Worm (Caenorhabditis elegans) whole organism, L2 larva: ENCODE data around the gene cone-1.
A peak's percentile ranks its signal among the peaks of the same experiment; 100 is the strongest.

ENCODE experiments used
- C34F6.9 ChIP-seq: fragments of 150-350 bp; optimal IDR thresholded peaks from 2 replicates; lab custom pipeline; 2014; ENCODE audit warnings: missing biosample characterization, missing genetic modification characterization
- F13H6.1 ChIP-seq: sonication (generic microtip); optimal IDR thresholded peaks from 2 replicates; lab custom pipeline; 2016; ENCODE audit warnings: missing genetic modification characterization, missing compliant biosample characterization
- R02D3.7 ChIP-seq: fragments of 150-350 bp; optimal IDR thresholded peaks from 2 replicates; lab custom pipeline; 2014; ENCODE audit warnings: missing biosample characterization, missing genetic modification characterization
- Y55F3AM.14 ChIP-seq: fragments of 200-800 bp; sonication (Bioruptor generic); optimal IDR thresholded peaks from 2 replicates; lab custom pipeline; 2018; ENCODE audit warnings: mild to moderate bottlenecking, missing genetic modification characterization, missing compliant biosample characterization
- ZK546.5 ChIP-seq: sonication (generic microtip); optimal IDR thresholded peaks from 2 replicates; lab custom pipeline; 2017; ENCODE audit warnings: missing biosample characterization, missing genetic modification characterization
- ama-1 ChIP-seq: fragments of 150-350 bp; optimal IDR thresholded peaks from 2 replicates; lab custom pipeline; 2018; ENCODE audit warnings: inconsistent platforms
- blmp-1 ChIP-seq: sonication (generic microtip); optimal IDR thresholded peaks from 2 replicates; lab custom pipeline; 2017; ENCODE audit warnings: missing genetic modification characterization, mild to moderate bottlenecking, missing compliant biosample characterization, antibody characterized with exemption, moderate library complexity; ENCODE audit not compliant: insufficient read depth
- ceh-16 ChIP-seq: fragments of 150-350 bp; optimal IDR thresholded peaks from 2 replicates; lab custom pipeline; 2014; ENCODE audit warnings: missing biosample characterization, missing genetic modification characterization
- ceh-82 ChIP-seq: fragments of 150-350 bp; optimal IDR thresholded peaks from 2 replicates; lab custom pipeline; 2014; ENCODE audit warnings: missing biosample characterization, missing genetic modification characterization
- dmd-4 ChIP-seq: sonication (generic microtip); optimal IDR thresholded peaks from 2 replicates; lab custom pipeline; 2017; ENCODE audit warnings: missing biosample characterization, missing genetic modification characterization
- elt-1 ChIP-seq: fragments of 150-350 bp; optimal IDR thresholded peaks from 2 replicates; lab custom pipeline; 2014; ENCODE audit warnings: missing biosample characterization, missing genetic modification characterization
- elt-3 ChIP-seq: sonication (generic microtip); optimal IDR thresholded peaks from 2 replicates; lab custom pipeline; 2017; ENCODE audit warnings: missing biosample characterization, missing genetic modification characterization
- gmeb-1 ChIP-seq: fragments of 150-350 bp; optimal IDR thresholded peaks from 2 replicates; lab custom pipeline; 2014; ENCODE audit warnings: missing biosample characterization, missing genetic modification characterization
- lin-11 ChIP-seq: fragments of 150-350 bp; sonication (generic microtip); optimal IDR thresholded peaks from 2 replicates; lab custom pipeline; 2014; ENCODE audit warnings: missing biosample characterization, missing genetic modification characterization, inconsistent platforms, mixed read lengths
- lin-13 ChIP-seq: fragments of 150-350 bp; optimal IDR thresholded peaks from 2 replicates; lab custom pipeline; 2014; ENCODE audit warnings: missing biosample characterization, missing genetic modification reagents, missing genetic modification characterization
- lin-39 ChIP-seq: fragments of 150-350 bp; optimal IDR thresholded peaks from 2 replicates; lab custom pipeline; 2014; ENCODE audit warnings: missing biosample characterization, missing genetic modification reagents, missing genetic modification characterization
- mab-5 ChIP-seq: fragments of 150-350 bp; optimal IDR thresholded peaks from 2 replicates; lab custom pipeline; 2014; ENCODE audit warnings: missing biosample characterization, missing genetic modification characterization
- mbf-1 ChIP-seq: sonication (generic microtip); optimal IDR thresholded peaks from 2 replicates; lab custom pipeline; 2017; ENCODE audit warnings: missing biosample characterization, missing genetic modification characterization
- mdl-1 ChIP-seq, 2 experiments: fragments of 150-350 bp in 1 of 2; sonication (generic microtip) in 1 of 2; optimal IDR thresholded peaks; 2 replicates each; lab custom pipeline; 2017; ENCODE audit warnings: missing biosample characterization in 2 of 2, missing genetic modification characterization in 2 of 2
- nhr-10 ChIP-seq: sonication (generic microtip); optimal IDR thresholded peaks from 2 replicates; lab custom pipeline; 2017; ENCODE audit warnings: missing biosample characterization, missing genetic modification characterization
- nhr-11 ChIP-seq: fragments of 150-350 bp; optimal IDR thresholded peaks from 2 replicates; lab custom pipeline; 2014; ENCODE audit warnings: missing biosample characterization, missing genetic modification characterization
- nhr-12 ChIP-seq: fragments of 150-350 bp; optimal IDR thresholded peaks from 2 replicates; lab custom pipeline; 2014; ENCODE audit warnings: missing biosample characterization, missing genetic modification characterization
- nhr-129 ChIP-seq: fragments of 150-350 bp; optimal IDR thresholded peaks from 2 replicates; lab custom pipeline; 2014; ENCODE audit warnings: missing biosample characterization, missing genetic modification characterization
- nhr-21 ChIP-seq: fragments of 150-350 bp; optimal IDR thresholded peaks from 2 replicates; lab custom pipeline; 2014; ENCODE audit warnings: missing biosample characterization, missing genetic modification characterization
- nhr-23 ChIP-seq: fragments of 150-350 bp; optimal IDR thresholded peaks from 2 replicates; lab custom pipeline; 2014; ENCODE audit warnings: missing biosample characterization, missing genetic modification reagents, missing genetic modification characterization
- nhr-25 ChIP-seq: fragments of 150-350 bp; sonication (generic microtip); optimal IDR thresholded peaks from 3 replicates; lab custom pipeline; 2014; ENCODE audit warnings: missing biosample characterization, missing genetic modification characterization
- nhr-6 ChIP-seq: fragments of 150-350 bp; optimal IDR thresholded peaks from 2 replicates; lab custom pipeline; 2014; ENCODE audit warnings: missing biosample characterization, missing genetic modification characterization
- nhr-77 ChIP-seq: fragments of 150-350 bp; optimal IDR thresholded peaks from 2 replicates; lab custom pipeline; 2014; ENCODE audit warnings: missing biosample characterization, missing genetic modification characterization
- peb-1 ChIP-seq: fragments of 150-350 bp; optimal IDR thresholded peaks from 2 replicates; lab custom pipeline; 2014; ENCODE audit warnings: missing biosample characterization, missing genetic modification characterization
- sem-4 ChIP-seq: fragments of 150-350 bp; optimal IDR thresholded peaks from 2 replicates; lab custom pipeline; 2014; ENCODE audit warnings: missing biosample characterization, missing genetic modification reagents, missing genetic modification characterization
- sma-3 ChIP-seq: sonication (generic microtip); optimal IDR thresholded peaks from 2 replicates; lab custom pipeline; 2016; ENCODE audit warnings: missing genetic modification reagents, missing genetic modification characterization, missing compliant biosample characterization
- sma-9 ChIP-seq, 2 experiments: fragments of 150-350 bp in 1 of 2; sonication (generic microtip) in 1 of 2; optimal IDR thresholded peaks; 2 replicates each; lab custom pipeline; 2014 to 2016; ENCODE audit warnings: missing genetic modification characterization in 2 of 2, mild to moderate bottlenecking in 1 of 2, missing biosample characterization in 1 of 2, missing compliant biosample characterization in 1 of 2, missing genetic modification reagents in 1 of 2, moderate library complexity in 1 of 2
- snpc-4 ChIP-seq: fragments of 150-350 bp; optimal IDR thresholded peaks from 2 replicates; lab custom pipeline; 2014; ENCODE audit warnings: missing biosample characterization, missing genetic modification characterization
- unc-39 ChIP-seq: fragments of 150-350 bp; optimal IDR thresholded peaks from 2 replicates; lab custom pipeline; 2014; ENCODE audit warnings: missing biosample characterization, missing genetic modification characterization
- unc-55 ChIP-seq: fragments of 150-350 bp; sonication (generic microtip); optimal IDR thresholded peaks from 3 replicates; lab custom pipeline; 2014; ENCODE audit warnings: missing biosample characterization, missing genetic modification reagents, missing genetic modification characterization
- unc-62 ChIP-seq: fragments of 150-350 bp; optimal IDR thresholded peaks from 2 replicates; lab custom pipeline; 2014; ENCODE audit warnings: missing biosample characterization, missing genetic modification reagents, missing genetic modification characterization
- zag-1 ChIP-seq: fragments of 150-350 bp; optimal IDR thresholded peaks from 2 replicates; lab custom pipeline; 2014; ENCODE audit warnings: missing biosample characterization, missing genetic modification characterization
- ztf-1 ChIP-seq: fragments of 200-800 bp; sonication (Bioruptor generic); conservative IDR thresholded peaks from 2 replicates; pipeline ENCODE4 v1.3.6; 2022; ENCODE audit warnings: missing genetic modification characterization, missing compliant biosample characterization
- ztf-11 ChIP-seq: sonication (generic microtip); optimal IDR thresholded peaks from 2 replicates; lab custom pipeline; 2017; ENCODE audit warnings: missing biosample characterization, missing genetic modification characterization

Gene cone-1

DNA sequence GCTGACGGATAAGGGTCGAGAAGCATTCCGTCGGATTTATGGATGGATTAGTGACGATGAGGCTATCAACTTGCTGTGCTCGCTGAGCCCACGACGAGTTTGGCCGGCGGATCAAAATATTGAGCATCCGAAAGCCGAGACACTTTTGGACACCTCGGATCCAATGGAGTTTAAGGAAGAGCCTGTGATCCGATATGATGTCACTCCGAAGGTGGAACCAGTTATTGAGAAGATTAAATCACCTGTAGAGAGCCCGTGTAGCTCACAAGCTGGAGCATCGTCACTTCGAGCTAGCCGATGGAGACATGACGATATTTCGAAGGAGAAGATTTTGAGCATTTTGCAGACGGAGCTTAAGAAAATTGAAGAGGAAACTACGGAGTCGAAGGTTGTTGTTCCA is 10.1 kb downstream of the cone-1 start:
- TF ChIP-seq nhr-11 (tag; lab: Kevin White, UChicago) (no peak), nhr-77 (tag; lab: Kevin White, UChicago) (no peak), sma-3 (GFP tag; lab: Kevin White, UChicago) (no peak)
- TF ChIP-seq, all 48 proteins: peak for 0

DNA sequence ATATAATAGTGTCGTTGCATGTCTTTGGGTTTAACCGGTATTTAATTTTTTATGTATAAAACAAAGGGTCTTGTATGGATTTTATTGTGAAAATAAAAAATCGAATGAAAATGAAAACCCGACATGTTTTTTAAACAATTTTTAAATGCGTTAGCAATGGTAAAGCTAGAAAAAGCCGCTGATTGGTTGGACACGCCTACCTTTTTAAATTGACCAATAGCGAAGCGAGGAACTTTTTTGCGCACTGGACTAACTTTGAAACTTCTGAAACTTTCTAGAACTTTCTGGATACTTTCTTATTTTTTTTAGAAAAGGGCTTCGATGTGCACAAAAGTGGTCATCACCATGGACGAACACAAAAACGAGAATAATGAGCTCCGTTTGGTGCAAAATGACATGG is 15.9 kb downstream of the cone-1 start:
- TF ChIP-seq nhr-25 (tag; lab: Kevin White, UChicago) (no peak), mdl-1 (tag; optimal IDR thresholded peaks at IDR 0.05; lab: Kevin White, UChicago) (no peak), elt-1 (tag; lab: Kevin White, UChicago) (no peak), ztf-11 (tag; lab: Kevin White, UChicago) (no peak), ztf-1 (GFP tag; lab: Robert Waterston, UW) (no peak), unc-55 (GFP tag; lab: Kevin White, UChicago) (no peak)

DNA sequence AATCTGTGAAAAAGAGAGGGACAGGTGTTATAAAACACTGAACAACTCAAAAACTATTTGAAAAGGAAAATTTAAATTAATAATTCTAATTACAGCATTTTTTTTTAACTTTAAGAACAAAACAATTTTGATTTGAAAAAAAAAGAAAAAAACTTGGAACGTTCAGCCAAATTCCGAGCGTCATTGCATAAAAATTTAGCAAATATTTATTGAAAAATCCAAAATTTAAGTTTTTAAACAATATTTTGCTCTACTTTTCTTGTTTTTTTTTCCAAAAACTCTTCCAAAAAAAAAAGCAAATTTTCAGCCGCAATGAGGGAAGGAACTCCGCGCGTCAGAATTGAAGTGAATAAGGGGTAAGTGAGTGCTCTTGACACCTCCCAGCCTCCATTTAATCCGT is 19.2 kb downstream of the cone-1 start, which contains the start of gene feh-1:
Gene feh-1 (plus strand): TSS at position 301 of the 400 bp plus-strand sequence.
- TF ChIP-seq elt-3 (tag; lab: Kevin White, UChicago) (no peak), lin-13 (no peak), Y55F3AM.14 (GFP tag; lab: Kevin White, UChicago) (no peak), nhr-77 (tag; lab: Kevin White, UChicago) (no peak), zag-1 (no peak), ceh-16 (no peak), unc-62 (no peak), ama-1 (lab: Kevin White, UChicago) (no peak), gmeb-1 (no peak), ztf-11 (tag; lab: Kevin White, UChicago) (no peak), nhr-6 (tag; lab: Kevin White, UChicago) (no peak), mdl-1 (tag; optimal IDR thresholded peaks at IDR 0.05; lab: Kevin White, UChicago) (no peak), nhr-23 (tag; lab: Kevin White, UChicago) (no peak), unc-39 (tag; lab: Kevin White, UChicago) (no peak), mbf-1 (tag; lab: Kevin White, UChicago) (no peak), dmd-4 (tag; lab: Kevin White, UChicago) (no peak), mab-5 (tag; lab: Kevin White, UChicago) (no peak), F13H6.1 (tag; lab: Kevin White, UChicago) (no peak), nhr-12 (tag; lab: Kevin White, UChicago) (no peak), nhr-129 (tag; lab: Kevin White, UChicago) (no peak)

- TF ChIP-seq lin-11 (tag; lab: Kevin White, UChicago) (no peak), unc-55 (GFP tag; lab: Kevin White, UChicago) (no peak), elt-1 (tag; lab: Kevin White, UChicago) (no peak), nhr-11 (tag; lab: Kevin White, UChicago) (no peak), sem-4 (tag; lab: Kevin White, UChicago) (no peak), ceh-16 (no peak), ztf-1 (GFP tag; lab: Robert Waterston, UW) (no peak), nhr-6 (tag; lab: Kevin White, UChicago) (no peak), gmeb-1 (no peak), ztf-11 (tag; lab: Kevin White, UChicago) (no peak), blmp-1 (no peak), nhr-25 (tag; lab: Kevin White, UChicago) (no peak), sma-9 (GFP tag; optimal IDR thresholded peaks at IDR 0.05; lab: Kevin White, UChicago) (no peak), sma-9 (tag; optimal IDR thresholded peaks at IDR 0.05; lab: Kevin White, UChicago) (no peak), nhr-12 (tag; lab: Kevin White, UChicago) (no peak)
Observed at ce11 chrIII:2551981-2552380, 21.6 kb downstream of the cone-1 start.

- TF ChIP-seq C34F6.9 (tag; lab: Kevin White, UChicago) (peak; percentile 33), nhr-21 (tag; lab: Kevin White, UChicago) (no peak)
Observed at ce11 chrIII:2552382-2552781, 22.0 kb downstream of the cone-1 start.

DNA sequence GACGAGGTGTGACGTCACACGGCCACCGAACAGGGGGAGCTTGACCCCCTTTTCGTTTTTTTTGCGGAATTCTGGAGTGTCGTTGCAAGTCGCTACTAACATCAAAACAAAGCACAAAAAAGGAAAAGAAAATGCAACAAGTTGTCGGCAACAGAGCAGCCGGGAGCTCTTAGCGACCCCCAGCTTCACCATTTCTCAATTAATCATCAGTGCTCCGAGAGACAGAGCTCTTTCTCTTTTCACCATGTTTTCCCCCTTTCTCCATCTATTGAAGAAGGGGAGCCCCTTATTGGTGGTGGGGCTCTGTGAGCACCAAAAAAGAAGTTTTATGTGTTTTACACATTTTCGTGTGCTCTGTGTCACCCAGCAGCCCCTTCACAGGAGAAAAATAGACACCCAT is 23.2 kb downstream of the cone-1 start:
- TF ChIP-seq unc-55 (GFP tag; lab: Kevin White, UChicago) (no peak), ZK546.5 (no peak), nhr-25 (tag; lab: Kevin White, UChicago) (no peak), nhr-6 (tag; lab: Kevin White, UChicago) (no peak), ceh-82 (tag; lab: Kevin White, UChicago) (no peak), R02D3.7 (tag; lab: Kevin White, UChicago) (no peak), ama-1 (lab: Kevin White, UChicago) (no peak), nhr-10 (tag; lab: Kevin White, UChicago) (no peak), sem-4 (tag; lab: Kevin White, UChicago) (no peak), nhr-129 (tag; lab: Kevin White, UChicago) (no peak), lin-39 (tag; lab: Kevin White, UChicago) (no peak), nhr-77 (tag; lab: Kevin White, UChicago) (no peak), ztf-1 (GFP tag; lab: Robert Waterston, UW) (no peak), F13H6.1 (tag; lab: Kevin White, UChicago) (no peak), mbf-1 (tag; lab: Kevin White, UChicago) (no peak), mdl-1 (tag; optimal IDR thresholded peaks at IDR 0.05; lab: Kevin White, UChicago) (no peak), peb-1 (no peak), snpc-4 (no peak)
- TF ChIP-seq, all 48 proteins: peak for 0
